Fruit fly (Drosophila melanogaster): Measurements from ENCODE around the gene Octalpha2R.
A peak's percentile ranks its signal among the peaks of the same experiment; 100 is the strongest.

Octalpha2R gene

DNA sequence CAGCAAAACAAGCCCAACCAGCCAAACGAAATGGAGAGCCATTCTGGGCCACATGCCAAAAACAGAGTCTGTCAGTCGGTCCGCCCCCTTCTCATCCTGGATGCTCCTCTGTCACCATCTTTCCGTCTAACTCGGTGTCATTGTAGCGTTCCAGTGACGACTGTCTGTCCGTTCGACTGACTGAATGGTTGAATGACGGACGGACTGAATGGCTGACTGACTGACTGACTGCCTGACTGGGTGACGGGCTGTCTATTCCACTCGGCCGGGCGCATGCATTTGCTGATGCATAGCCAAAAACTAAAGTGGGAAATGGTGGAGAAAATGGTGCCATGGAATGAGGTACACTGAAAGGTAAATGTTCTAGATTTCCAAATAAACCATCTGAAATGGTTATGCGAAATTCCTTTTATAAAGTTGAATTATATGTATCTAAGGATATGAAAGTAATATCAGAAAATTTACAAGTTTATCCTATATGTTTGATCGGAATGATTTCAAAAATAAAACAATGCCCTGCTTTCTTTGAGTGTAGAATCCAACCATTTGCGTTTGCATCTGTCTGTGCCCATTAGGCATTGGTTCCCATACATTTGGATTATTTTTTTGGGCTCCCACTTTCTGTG, 44.6 kb downstream of the Octalpha2R start (continued):
- TF ChIP-seq CG4328 (GFP tag; optimal IDR thresholded peaks at IDR 0.05) (no peak), p53 (GFP tag; optimal IDR thresholded peaks at IDR 0.05) (no peak), H15 (GFP tag; IDR thresholded peaks at IDR 0.05) (no peak), Lim3 (GFP tag; IDR thresholded peaks at IDR 0.05) (no peak), corto (GFP tag; optimal IDR thresholded peaks at IDR 0.05) (no peak), sens (GFP tag) (peak; percentile 72), Abd-B (GFP tag; optimal IDR thresholded peaks at IDR 0.05) (no peak), Ada2b (GFP tag; IDR thresholded peaks at IDR 0.05) (peak; percentile 45; the same call in 1 of the 2 replicates), Side (GFP tag; optimal IDR thresholded peaks at IDR 0.05) (no peak), Xbp1 (GFP tag; optimal IDR thresholded peaks at IDR 0.05) (no peak), CG31365 (tag; optimal IDR thresholded peaks at IDR 0.05) (no peak), CG11723 (GFP tag; optimal IDR thresholded peaks at IDR 0.05) (no peak), gt (GFP tag; IDR thresholded peaks at IDR 0.05) (no peak), CG12942 (GFP tag; optimal IDR thresholded peaks at IDR 0.05) (no peak), CG4730 (GFP tag; IDR thresholded peaks at IDR 0.05) (no peak), sug (tag; optimal IDR thresholded peaks at IDR 0.05) (no peak), CG6813 (GFP tag; optimal IDR thresholded peaks at IDR 0.05) (no peak), CG3995 (GFP tag; optimal IDR thresholded peaks at IDR 0.05) (no peak), Dip3 (GFP tag; optimal IDR thresholded peaks at IDR 0.05) (no peak), lola (GFP tag; optimal IDR thresholded peaks at IDR 0.05) (no peak), gro (GFP tag; optimal IDR thresholded peaks at IDR 0.05) (no peak), Lhr (GFP tag; optimal IDR thresholded peaks at IDR 0.05) (no peak), kah (GFP tag; optimal IDR thresholded peaks at IDR 0.05) (no peak), D19B (GFP tag; optimal IDR thresholded peaks at IDR 0.05) (no peak), btn (GFP tag; optimal IDR thresholded peaks at IDR 0.05) (no peak), CG8944 (GFP tag; optimal IDR thresholded peaks at IDR 0.05) (no peak), bbx (GFP tag; IDR thresholded peaks at IDR 0.05; ENCODE audit: partially characterized antibody) (no peak), mam (GFP tag; optimal IDR thresholded peaks at IDR 0.05) (no peak), CG10543 (GFP tag; optimal IDR thresholded peaks at IDR 0.05) (no peak), kni (GFP tag; optimal IDR thresholded peaks at IDR 0.05) (no peak), Hand (GFP tag; optimal IDR thresholded peaks at IDR 0.05) (no peak), CG13123 (GFP tag; optimal IDR thresholded peaks at IDR 0.05) (no peak), ato (GFP tag; IDR thresholded peaks at IDR 0.05; ENCODE audit: partially characterized antibody) (no peak), Eip74EF (GFP tag; optimal IDR thresholded peaks at IDR 0.05) (no peak), CG14014 (GFP tag; IDR thresholded peaks at IDR 0.05) (0 out of 2 replicates have a peak, but pooled peaks have one; percentile 16), CG12299 (tag; optimal IDR thresholded peaks at IDR 0.05) (no peak), gcm2 (GFP tag; optimal IDR thresholded peaks at IDR 0.05) (no peak), Dip2 (GFP tag; IDR thresholded peaks at IDR 0.05) (no peak), schlank (tag; optimal IDR thresholded peaks at IDR 0.05) (no peak), sob (GFP tag; IDR thresholded peaks at IDR 0.05) (no peak), CG12659 (GFP tag; optimal IDR thresholded peaks at IDR 0.05) (no peak), Hr78 (GFP tag; optimal IDR thresholded peaks at IDR 0.05) (no peak), CG15514 (GFP tag; optimal IDR thresholded peaks at IDR 0.05) (no peak), CG30020 (tag; optimal IDR thresholded peaks at IDR 0.05) (no peak), Mad (GFP tag; optimal IDR thresholded peaks at IDR 0.05) (no peak), shn (GFP tag; optimal IDR thresholded peaks at IDR 0.05) (no peak), CG3163 (GFP tag; optimal IDR thresholded peaks at IDR 0.05) (no peak), CG34422 (GFP tag; IDR thresholded peaks at IDR 0.05) (no peak), emc (GFP tag; optimal IDR thresholded peaks at IDR 0.05) (no peak), salm (tag; optimal IDR thresholded peaks at IDR 0.05) (no peak)

All from whole organism, embryonic.